Worm (Caenorhabditis elegans) whole organism, L4 larva: ENCODE measurements around the gene F56D3.1.

Source experiments
- F37D6.2 ChIP-seq: sonication (generic microtip); optimal IDR thresholded peaks from 2 replicates; lab custom pipeline; 2016; ENCODE audit warnings: mild to moderate bottlenecking, missing genetic modification characterization, missing compliant biosample characterization
- F44E2.7 ChIP-seq: fragments of 200-800 bp; sonication (Bioruptor generic); IDR thresholded peaks from 2 replicates; pipeline ENCODE4 v2.1.2; 2022; ENCODE audit warnings: missing genetic modification characterization, missing compliant biosample characterization
- F49E8.2 ChIP-seq: sonication (generic microtip); optimal IDR thresholded peaks from 2 replicates; lab custom pipeline; 2016; ENCODE audit warnings: missing compliant biosample characterization, mild to moderate bottlenecking, missing genetic modification characterization, borderline replicate concordance
- R02D3.7 ChIP-seq: fragments of 150-350 bp; sonication (generic microtip); optimal IDR thresholded peaks from 3 replicates; lab custom pipeline; 2014; ENCODE audit warnings: missing biosample characterization, missing genetic modification characterization
- Y75B8A.6 ChIP-seq: fragments of 200-800 bp; sonication (Bioruptor generic); IDR thresholded peaks from 2 replicates; pipeline ENCODE4 v1.3.6; 2022; ENCODE audit warnings: missing genetic modification reagents, missing genetic modification characterization, missing compliant biosample characterization
- ZK337.2 ChIP-seq: fragments of 200-800 bp; sonication (Bioruptor generic); IDR thresholded peaks from 2 replicates; pipeline ENCODE4 v1.3.6; 2022; ENCODE audit warnings: missing genetic modification reagents, missing genetic modification characterization, missing compliant biosample characterization
- aly-2 ChIP-seq: sonication (generic microtip); optimal IDR thresholded peaks from 2 replicates; lab custom pipeline; 2018; ENCODE audit warnings: missing biosample characterization, missing genetic modification characterization
- ama-1 ChIP-seq: fragments of 150-350 bp; optimal IDR thresholded peaks from 2 replicates; lab custom pipeline; 2014; ENCODE audit warnings: inconsistent platforms, mixed read lengths
- attf-4 ChIP-seq: sonication (generic microtip); optimal IDR thresholded peaks from 3 replicates; lab custom pipeline; 2017; ENCODE audit warnings: missing biosample characterization, missing genetic modification characterization
- ceh-20 ChIP-seq: fragments of 200-800 bp; sonication (Bioruptor generic); IDR thresholded peaks from 2 replicates; pipeline ENCODE4 v1.3.6; 2022; ENCODE audit warnings: missing genetic modification reagents, missing genetic modification characterization, missing compliant biosample characterization
- ceh-28 ChIP-seq: fragments of 150-350 bp; optimal IDR thresholded peaks from 2 replicates; lab custom pipeline; 2014; ENCODE audit warnings: missing biosample characterization, missing genetic modification reagents, missing genetic modification characterization
- ceh-32 ChIP-seq: sonication (generic microtip); optimal IDR thresholded peaks from 2 replicates; lab custom pipeline; 2016; ENCODE audit warnings: mild to moderate bottlenecking, missing genetic modification characterization, missing compliant biosample characterization; ENCODE audit not compliant: poor library complexity
- ceh-82 ChIP-seq: sonication (generic microtip); optimal IDR thresholded peaks from 2 replicates; lab custom pipeline; 2017; ENCODE audit warnings: missing biosample characterization, missing genetic modification characterization
- daf-12 ChIP-seq: fragments of 150-350 bp; optimal IDR thresholded peaks from 2 replicates; lab custom pipeline; 2014; ENCODE audit warnings: missing biosample characterization, missing genetic modification reagents, missing genetic modification characterization
- daf-19 ChIP-seq: fragments of 200-800 bp; sonication (Bioruptor generic); conservative IDR thresholded peaks from 2 replicates; pipeline ENCODE4 v1.3.6; 2022; ENCODE audit warnings: missing genetic modification characterization, missing compliant biosample characterization
- daf-8 ChIP-seq: fragments of 200-800 bp; sonication (Bioruptor generic); IDR thresholded peaks from 2 replicates; pipeline ENCODE4 v1.3.6; 2022; ENCODE audit warnings: missing genetic modification characterization, missing compliant biosample characterization
- dmd-8 ChIP-seq: fragments of 200-800 bp; sonication (Bioruptor generic); IDR thresholded peaks from 2 replicates; pipeline ENCODE4 v1.3.6; 2022; ENCODE audit warnings: missing genetic modification characterization, missing compliant biosample characterization
- duxl-1 ChIP-seq: sonication (generic microtip); optimal IDR thresholded peaks from 2 replicates; lab custom pipeline; 2016; ENCODE audit warnings: mild to moderate bottlenecking, missing genetic modification characterization, moderate library complexity, missing compliant biosample characterization; ENCODE audit not compliant: poor library complexity
- egl-27 ChIP-seq: sonication (generic microtip); optimal IDR thresholded peaks from 3 replicates; lab custom pipeline; 2017; ENCODE audit warnings: missing biosample characterization, missing genetic modification reagents, missing genetic modification characterization
- gei-8 ChIP-seq: fragments of 200-800 bp; sonication (Bioruptor generic); optimal IDR thresholded peaks from 2 replicates; lab custom pipeline; 2018; ENCODE audit warnings: mild to moderate bottlenecking, missing genetic modification characterization, missing compliant biosample characterization
- hlh-11 ChIP-seq: fragments of 200-800 bp; sonication (Bioruptor generic); optimal IDR thresholded peaks from 2 replicates; lab custom pipeline; 2018; ENCODE audit warnings: mild to moderate bottlenecking, missing genetic modification characterization, missing compliant biosample characterization
- hlh-30 ChIP-seq: sonication (generic microtip); optimal IDR thresholded peaks from 2 replicates; lab custom pipeline; 2017; ENCODE audit warnings: antibody characterized with exemption, mild to moderate bottlenecking, missing genetic modification characterization, missing compliant biosample characterization; ENCODE audit not compliant: insufficient read depth
- jun-1 ChIP-seq: fragments of 150-350 bp; optimal IDR thresholded peaks from 2 replicates; lab custom pipeline; 2014; ENCODE audit warnings: missing biosample characterization, missing genetic modification reagents, missing genetic modification characterization
- lin-13 ChIP-seq: fragments of 150-350 bp; optimal IDR thresholded peaks from 2 replicates; lab custom pipeline; 2014; ENCODE audit warnings: missing biosample characterization, missing genetic modification reagents, missing genetic modification characterization
- lin-29 ChIP-seq: fragments of 200-800 bp; sonication (Bioruptor generic); IDR thresholded peaks from 2 replicates; pipeline ENCODE4 v1.3.6; 2022; ENCODE audit warnings: missing genetic modification reagents, missing genetic modification characterization, missing compliant biosample characterization
- lin-38 ChIP-seq: fragments of 200-800 bp; sonication (Bioruptor generic); IDR thresholded peaks from 2 replicates; pipeline ENCODE4 v1.3.6; 2022; ENCODE audit warnings: missing genetic modification reagents, missing genetic modification characterization, missing compliant biosample characterization
- lsy-2 ChIP-seq, 2 experiments: fragments of 150-350 bp in 1 of 2; sonication (generic microtip) in 1 of 2; optimal IDR thresholded peaks; 2 replicates each; lab custom pipeline; 2014 to 2017; ENCODE audit warnings: missing biosample characterization in 2 of 2, missing genetic modification characterization in 2 of 2
- nhr-10 ChIP-seq: fragments of 150-350 bp; optimal IDR thresholded peaks from 2 replicates; lab custom pipeline; 2014; ENCODE audit warnings: missing biosample characterization, missing genetic modification characterization
- nhr-111 ChIP-seq: fragments of 200-800 bp; sonication (Bioruptor generic); optimal IDR thresholded peaks from 2 replicates; lab custom pipeline; 2018; ENCODE audit warnings: mild to moderate bottlenecking, missing genetic modification characterization, missing compliant biosample characterization
- nhr-237 ChIP-seq: sonication (generic microtip); optimal IDR thresholded peaks from 2 replicates; lab custom pipeline; 2017; ENCODE audit warnings: missing biosample characterization, missing genetic modification characterization
- nhr-25 ChIP-seq: sonication (generic microtip); optimal IDR thresholded peaks from 2 replicates; lab custom pipeline; 2017; ENCODE audit warnings: missing genetic modification characterization, mild to moderate bottlenecking, missing compliant biosample characterization, antibody characterized with exemption, moderate library complexity, borderline replicate concordance; ENCODE audit not compliant: insufficient read depth
- nhr-41 ChIP-seq: fragments of 200-800 bp; sonication (Bioruptor generic); IDR thresholded peaks from 2 replicates; pipeline ENCODE4 v1.3.6; 2022; ENCODE audit warnings: missing genetic modification reagents, missing genetic modification characterization, missing compliant biosample characterization
- nhr-42 ChIP-seq: fragments of 200-800 bp; sonication (Bioruptor generic); IDR thresholded peaks from 2 replicates; pipeline ENCODE4 v1.3.6; 2022; ENCODE audit warnings: missing genetic modification characterization, missing compliant biosample characterization
- nhr-48 ChIP-seq: sonication (generic microtip); optimal IDR thresholded peaks from 2 replicates; lab custom pipeline; 2016; ENCODE audit warnings: mild to moderate bottlenecking, missing genetic modification characterization, missing compliant biosample characterization
- nhr-6 ChIP-seq: fragments of 150-350 bp; optimal IDR thresholded peaks from 2 replicates; lab custom pipeline; 2014; ENCODE audit warnings: missing biosample characterization, missing genetic modification characterization
- saeg-2 ChIP-seq: fragments of 200-800 bp; sonication (Bioruptor generic); IDR thresholded peaks from 2 replicates; pipeline ENCODE4 v1.3.6; 2022; ENCODE audit warnings: missing genetic modification reagents, missing genetic modification characterization, missing compliant biosample characterization
- sdz-12 ChIP-seq: fragments of 200-800 bp; sonication (Bioruptor generic); optimal IDR thresholded peaks from 2 replicates; lab custom pipeline; 2018; ENCODE audit warnings: mild to moderate bottlenecking, missing genetic modification characterization, missing compliant biosample characterization
- spr-1 ChIP-seq: sonication (generic microtip); optimal IDR thresholded peaks from 2 replicates; lab custom pipeline; 2016; ENCODE audit warnings: mild to moderate bottlenecking, missing genetic modification characterization, missing compliant biosample characterization
- spr-3 ChIP-seq: fragments of 200-800 bp; sonication (Bioruptor generic); optimal IDR thresholded peaks from 2 replicates; lab custom pipeline; 2018; ENCODE audit warnings: mild to moderate bottlenecking, missing genetic modification characterization, missing compliant biosample characterization
- tra-1 ChIP-seq: fragments of 200-800 bp; sonication (Bioruptor generic); IDR thresholded peaks from 2 replicates; pipeline ENCODE4 v1.3.6; 2022; ENCODE audit warnings: missing genetic modification reagents, missing genetic modification characterization, missing compliant biosample characterization
- ztf-7 ChIP-seq: fragments of 150-350 bp; optimal IDR thresholded peaks from 2 replicates; lab custom pipeline; 2014; ENCODE audit warnings: missing biosample characterization, missing genetic modification characterization

The F56D3.1 gene

DNA sequence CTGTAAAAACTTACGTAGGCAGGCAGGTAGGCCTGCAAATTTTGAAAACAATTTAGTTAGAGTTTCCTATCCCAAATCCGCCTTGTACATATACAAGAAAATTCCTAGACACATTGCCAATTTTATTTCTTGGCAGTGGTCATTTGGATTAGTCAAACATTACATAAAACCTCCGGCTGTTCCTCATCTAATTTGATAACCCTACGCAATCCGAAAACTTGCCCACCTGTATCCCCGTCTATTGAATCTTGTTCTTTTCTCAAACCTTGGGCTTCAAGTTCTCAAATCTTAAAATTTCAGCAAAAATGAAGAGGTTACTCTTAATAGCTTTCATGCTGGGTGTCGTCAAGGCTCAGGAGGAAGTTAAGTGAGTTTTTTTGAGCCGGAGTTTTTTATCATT lies at the start of gene F56D3.1:
Gene F56D3.1 (plus strand): TSS at position 301 of the 400 bp plus-strand sequence.
- TF ChIP-seq ztf-7 (tag; lab: Kevin White, UChicago) (no peak), spr-3 (GFP tag; lab: Kevin White, UChicago) (no peak), nhr-48 (no peak), aly-2 (no peak), attf-4 (tag; lab: Kevin White, UChicago) (no peak), ceh-32 (tag; lab: Kevin White, UChicago) (no peak)

DNA sequence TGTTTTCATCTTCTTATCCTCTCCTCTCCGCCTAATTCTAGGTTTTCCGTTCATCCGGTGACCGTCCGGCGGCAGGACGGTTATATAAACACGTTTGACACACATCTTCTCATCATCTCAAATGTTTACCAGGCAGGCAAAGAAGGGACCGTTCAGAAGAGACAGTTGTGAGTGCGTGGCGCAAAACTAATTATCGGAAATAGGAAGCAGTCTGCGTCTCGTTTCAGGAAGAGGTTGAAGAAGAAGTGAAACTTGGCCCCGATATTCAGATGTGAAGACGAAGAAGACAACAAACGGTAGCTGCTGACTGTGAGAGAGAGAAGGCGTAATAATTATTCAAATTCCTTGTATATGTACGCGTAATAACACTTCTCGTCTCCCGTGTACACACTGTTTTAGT lies 47.4 kb upstream of the F56D3.1 start:
- TF ChIP-seq nhr-6 (tag; lab: Kevin White, UChicago): no peak
- TF ChIP-seq ZK337.2: no peak
- no peak for TF ChIP-seq nhr-25 (tag; lab: Kevin White, UChicago)
- TF ChIP-seq hlh-11 (tag; lab: Kevin White, UChicago): no peak
- no peak for TF ChIP-seq daf-8 (GFP tag; lab: Robert Waterston, UW)
- no peak for TF ChIP-seq nhr-237
- no peak for TF ChIP-seq F37D6.2 (tag; lab: Kevin White, UChicago)
- TF ChIP-seq lin-29 (GFP tag; lab: Robert Waterston, UW): no peak
- no peak for TF ChIP-seq jun-1

DNA sequence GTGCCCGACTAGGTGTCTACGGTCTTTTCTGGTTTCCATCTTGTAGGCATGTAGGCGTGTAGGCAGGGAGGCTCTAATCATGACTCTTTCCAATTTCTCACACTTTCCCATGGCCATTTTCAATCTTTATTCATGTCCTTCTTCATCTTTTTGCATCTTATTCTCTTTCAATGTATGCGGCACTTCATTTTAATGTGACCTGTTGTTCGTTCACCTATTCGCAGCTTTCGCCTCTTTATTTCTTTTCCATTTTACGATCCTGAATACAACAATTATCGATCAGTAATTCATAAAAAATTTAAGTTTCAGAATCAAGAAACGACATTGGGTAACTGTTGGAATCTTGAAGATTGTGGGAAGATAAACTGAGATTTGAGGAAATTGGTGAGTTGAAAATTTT lies 45.7 kb upstream of the F56D3.1 start, which contains the start of gene rhgf-2:
Gene rhgf-2 (plus strand): TSS at position 301 of the 400 bp plus-strand sequence.
- TF ChIP-seq dmd-8 (GFP tag; lab: Robert Waterston, UW) (no peak), nhr-41 (no peak), duxl-1 (tag; lab: Kevin White, UChicago) (no peak), R02D3.7 (tag; lab: Kevin White, UChicago) (no peak), F44E2.7 (GFP tag; lab: Robert Waterston, UW) (no peak), nhr-111 (GFP tag; lab: Kevin White, UChicago) (no peak), ama-1 (lab: Kevin White, UChicago) (no peak), spr-1 (no peak), saeg-2 (GFP tag; lab: Robert Waterston, UW) (no peak), tra-1 (GFP tag; lab: Robert Waterston, UW) (no peak), lsy-2 (tag; optimal IDR thresholded peaks at IDR 0.05; lab: Kevin White, UChicago) (no peak), lin-29 (GFP tag; lab: Robert Waterston, UW) (no peak), daf-12 (tag; lab: Kevin White, UChicago) (no peak), daf-19 (no peak), F49E8.2 (tag; lab: Kevin White, UChicago) (no peak), sdz-12 (GFP tag; lab: Kevin White, UChicago) (no peak), ceh-82 (tag; lab: Kevin White, UChicago) (no peak), lin-13 (GFP tag; lab: Kevin White, UChicago) (no peak)
- TF ChIP-seq, all 104 proteins: peak for 0

DNA sequence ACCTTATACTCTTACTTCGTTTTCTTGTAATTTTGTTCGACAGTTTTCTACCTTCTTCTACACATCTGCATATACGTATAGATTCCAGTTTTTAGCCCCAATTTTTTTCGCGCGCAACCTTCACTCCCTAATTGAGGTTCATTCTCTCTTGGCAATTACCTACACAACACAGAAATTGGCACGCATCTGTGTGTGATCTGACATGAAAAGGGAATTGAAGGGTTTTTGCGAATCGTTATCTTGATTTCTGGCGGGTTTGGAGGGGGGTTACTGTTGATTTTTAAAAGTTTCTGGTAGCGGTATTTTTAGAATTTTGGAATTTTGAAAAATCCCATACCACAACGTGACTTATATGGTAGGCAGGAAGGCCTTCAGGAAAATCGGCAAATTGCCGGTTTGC lies 43.4 kb upstream of the F56D3.1 start:
- TF ChIP-seq F44E2.7 (GFP tag; lab: Robert Waterston, UW) (no peak), nhr-48 (no peak), hlh-30 (tag; lab: Kevin White, UChicago) (no peak), ceh-28 (tag; lab: Kevin White, UChicago) (no peak), duxl-1 (tag; lab: Kevin White, UChicago) (no peak), Y75B8A.6 (no peak), hlh-11 (tag; lab: Kevin White, UChicago) (no peak), ceh-20 (no peak), sdz-12 (GFP tag; lab: Kevin White, UChicago) (no peak), daf-8 (GFP tag; lab: Robert Waterston, UW) (no peak), gei-8 (GFP tag; lab: Kevin White, UChicago) (no peak), attf-4 (tag; lab: Kevin White, UChicago) (no peak), nhr-42 (no peak), lin-38 (GFP tag; lab: Robert Waterston, UW) (no peak), egl-27 (tag; lab: Kevin White, UChicago) (no peak), ZK337.2 (no peak), F37D6.2 (tag; lab: Kevin White, UChicago) (no peak), nhr-237 (no peak), nhr-10 (tag; lab: Kevin White, UChicago) (no peak), dmd-8 (GFP tag; lab: Robert Waterston, UW) (no peak)
- TF ChIP-seq, all 104 proteins: peak for 0
